Fruit fly (Drosophila melanogaster): Measurements from ENCODE around the gene CG5282.

CG5282 gene

DNA sequence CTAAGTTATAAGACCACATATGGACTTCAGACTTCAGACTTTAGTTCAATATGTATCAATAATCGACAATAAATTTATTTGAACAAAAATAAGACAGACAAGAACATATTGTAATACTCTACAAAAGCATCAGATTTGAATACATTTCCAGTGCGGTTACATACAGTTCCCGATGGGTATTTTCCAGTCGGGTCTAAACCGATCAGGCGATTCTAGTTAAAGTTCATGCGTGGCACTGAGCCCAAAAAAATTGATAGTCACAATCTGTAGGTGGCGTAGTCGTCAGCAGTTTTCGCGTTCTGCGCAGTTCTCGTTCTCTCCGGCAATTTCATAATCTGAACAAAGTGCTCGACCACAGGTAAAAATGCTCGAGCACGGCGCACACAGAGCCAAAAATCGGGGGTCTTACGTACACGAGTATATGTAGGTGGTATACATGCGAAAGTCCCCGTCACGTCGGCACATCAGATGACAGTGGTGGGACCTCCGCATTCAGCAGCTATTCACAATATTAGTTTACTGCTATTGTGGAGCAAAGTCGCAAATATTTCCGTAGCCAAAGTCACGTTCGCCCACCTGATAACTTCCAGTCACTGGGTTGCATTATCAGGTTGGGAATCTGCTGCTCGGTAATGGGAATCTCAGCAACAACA lies 30.5 kb downstream of the CG5282 start:
- TF ChIP-seq CG6254 (GFP tag; optimal IDR thresholded peaks at IDR 0.05) (no peak), luna (GFP tag; optimal IDR thresholded peaks at IDR 0.05) (no peak), Rfx (GFP tag; IDR thresholded peaks at IDR 0.05) (peak; percentile 75), ato (GFP tag; IDR thresholded peaks at IDR 0.05; ENCODE audit: partially characterized antibody) (no peak), CG18262 (tag; optimal IDR thresholded peaks at IDR 0.05) (peak; percentile 22), Adf1 (GFP tag; IDR thresholded peaks at IDR 0.05) (peak; percentile 55), sisA (GFP tag; IDR thresholded peaks at IDR 0.05) (0 out of 2 replicates have a peak, but pooled peaks have one; percentile 15), onecut (GFP tag; IDR thresholded peaks at IDR 0.05) (0 out of 2 replicates have a peak, but pooled peaks have one; percentile 12), fd96Cb (tag; optimal IDR thresholded peaks at IDR 0.05) (peak; percentile 9), CG43689 (GFP tag; IDR thresholded peaks at IDR 0.05) (no peak), Lpt (GFP tag; optimal IDR thresholded peaks at IDR 0.05) (no peak), CG12299 (tag; optimal IDR thresholded peaks at IDR 0.05) (no peak), fd3F (GFP tag; optimal IDR thresholded peaks at IDR 0.05) (peak; percentile 7), B-H1 (GFP tag; IDR thresholded peaks at IDR 0.05) (no peak), Camta (GFP tag; optimal IDR thresholded peaks at IDR 0.05) (no peak), Scr (GFP tag; IDR thresholded peaks at IDR 0.05; ENCODE audit: partially characterized antibody) (no peak), jigr1 (GFP tag; IDR thresholded peaks at IDR 0.05) (no peak), Chrac-16 (GFP tag; optimal IDR thresholded peaks at IDR 0.05) (peak; percentile 37), Bteb2 (GFP tag; optimal IDR thresholded peaks at IDR 0.05) (peak; percentile 61), pan (optimal IDR thresholded peaks at IDR 0.05) (no peak), pan (GFP tag; optimal IDR thresholded peaks at IDR 0.05 in 1 of 2, IDR thresholded peaks at IDR 0.05 in 1 of 2) (peak in 1 of 2 experiments; percentile 31), zen2 (GFP tag; IDR thresholded peaks at IDR 0.05; ENCODE audit: partially characterized antibody) (no peak), CG7928 (GFP tag; optimal IDR thresholded peaks at IDR 0.05) (no peak), Fer3 (tag; optimal IDR thresholded peaks at IDR 0.05) (peak; percentile 31), crol (GFP tag; IDR thresholded peaks at IDR 0.05) (no peak), bbx (GFP tag; IDR thresholded peaks at IDR 0.05; ENCODE audit: partially characterized antibody) (0 out of 2 replicates have a peak, but pooled peaks have one; percentile 21), NfI (GFP tag; optimal IDR thresholded peaks at IDR 0.05) (peak; percentile 3), HmgZ (tag; optimal IDR thresholded peaks at IDR 0.05) (peak; percentile 72), CG2120 (GFP tag; optimal IDR thresholded peaks at IDR 0.05) (peak; percentile 90), CG18011 (GFP tag; optimal IDR thresholded peaks at IDR 0.05) (no peak), Dref (GFP tag; IDR thresholded peaks at IDR 0.05) (0 out of 2 replicates have a peak, but pooled peaks have one; percentile 15), CG11456 (GFP tag; IDR thresholded peaks at IDR 0.05) (no peak; the same call in 2 of the 3 replicates), CG6175 (GFP tag; IDR thresholded peaks at IDR 0.05) (no peak), zf30C (GFP tag; optimal IDR thresholded peaks at IDR 0.05) (peak; percentile 9), H15 (GFP tag; IDR thresholded peaks at IDR 0.05) (no peak), unc-4 (GFP tag; IDR thresholded peaks at IDR 0.05; ENCODE audit: partially characterized antibody) (no peak), CG11093 (GFP tag; IDR thresholded peaks at IDR 0.05) (no peak), sqz (GFP tag; optimal IDR thresholded peaks at IDR 0.05) (no peak), so (GFP tag; IDR thresholded peaks at IDR 0.05) (peak; percentile 38; the same call in 2 of the 3 replicates), chif (GFP tag; optimal IDR thresholded peaks at IDR 0.05) (peak in 1 of 2 experiments; percentile 2), esg (GFP tag; conservative IDR thresholded peaks at IDR 0.05) (no peak), Sox100B (GFP tag; optimal IDR thresholded peaks at IDR 0.05) (peak; percentile 13), Hand (GFP tag; optimal IDR thresholded peaks at IDR 0.05) (peak; percentile 61), ash1 (GFP tag; optimal IDR thresholded peaks at IDR 0.05) (no peak), HLH4C (GFP tag; IDR thresholded peaks at IDR 0.05; ENCODE audit: partially characterized antibody) (no peak), gce (GFP tag; IDR thresholded peaks at IDR 0.05) (no peak; the same call in 2 of the 3 replicates), CG32772 (GFP tag; IDR thresholded peaks at IDR 0.05) (no peak), CG8290 (GFP tag; optimal IDR thresholded peaks at IDR 0.05) (no peak), CG8290 (tag; optimal IDR thresholded peaks at IDR 0.05) (peak in 1 of 2 experiments; percentile 76), CG15696 (tag; optimal IDR thresholded peaks at IDR 0.05) (no peak)

Data from whole organism, embryonic.